Worm (Caenorhabditis elegans): ENCODE measurements around the gene arrd-7.

arrd-7 gene

ce11 chrII:12052136-12052535 lies 10.3 kb downstream of the arrd-7 start (continued):
- no peak for TF ChIP-seq F49E8.2 (tag; optimal IDR thresholded peaks at IDR 0.05; ENCODE audit: borderline replicate concordance)
- no peak for TF ChIP-seq mxl-2 (GFP tag; conservative IDR thresholded peaks at IDR 0.05)
- no peak for TF ChIP-seq madf-5 (GFP tag; IDR thresholded peaks at IDR 0.05)
- peak; percentile 27 for TF ChIP-seq mes-2 (tag; optimal IDR thresholded peaks at IDR 0.05; ENCODE audit: poor library complexity, severe bottlenecking)
- peak in 1 of 2 experiments; percentile 94 for TF ChIP-seq hif-1 (tag; optimal IDR thresholded peaks at IDR 0.05)
- TF ChIP-seq ztf-11 (tag; optimal IDR thresholded peaks at IDR 0.05): no peak
- no peak for TF ChIP-seq unc-62 (GFP tag; optimal IDR thresholded peaks at IDR 0.05 in 1 of 2)
- no peak for TF ChIP-seq unc-62 (tag; optimal IDR thresholded peaks at IDR 0.05)
- TF ChIP-seq tra-1 (GFP tag; IDR thresholded peaks at IDR 0.05): peak; percentile 41; the same call in 1 of the 2 replicates
- no peak for TF ChIP-seq attf-4 (tag; optimal IDR thresholded peaks at IDR 0.05)
- peak; percentile 97 for TF ChIP-seq aha-1 (tag)
- no peak for TF ChIP-seq zfp-3 (GFP tag; conservative IDR thresholded peaks at IDR 0.05)
- peak; percentile 66 for TF ChIP-seq dve-1 (tag; optimal IDR thresholded peaks at IDR 0.05; ENCODE audit: insufficient read depth)
- no peak for TF ChIP-seq gei-8 (GFP tag; optimal IDR thresholded peaks at IDR 0.05)
- TF ChIP-seq lir-3 (tag; optimal IDR thresholded peaks at IDR 0.05): no peak
- TF ChIP-seq ceh-62 (tag; optimal IDR thresholded peaks at IDR 0.05): no peak
- 0 out of 2 replicates have a peak, but pooled peaks have one; percentile 5 for TF ChIP-seq pha-4 (GFP tag; IDR thresholded peaks at IDR 0.05)
- TF ChIP-seq pha-4 (tag; optimal IDR thresholded peaks at IDR 0.05): no peak
- no peak for TF ChIP-seq snpc-4 (tag; optimal IDR thresholded peaks at IDR 0.05)

DNA sequence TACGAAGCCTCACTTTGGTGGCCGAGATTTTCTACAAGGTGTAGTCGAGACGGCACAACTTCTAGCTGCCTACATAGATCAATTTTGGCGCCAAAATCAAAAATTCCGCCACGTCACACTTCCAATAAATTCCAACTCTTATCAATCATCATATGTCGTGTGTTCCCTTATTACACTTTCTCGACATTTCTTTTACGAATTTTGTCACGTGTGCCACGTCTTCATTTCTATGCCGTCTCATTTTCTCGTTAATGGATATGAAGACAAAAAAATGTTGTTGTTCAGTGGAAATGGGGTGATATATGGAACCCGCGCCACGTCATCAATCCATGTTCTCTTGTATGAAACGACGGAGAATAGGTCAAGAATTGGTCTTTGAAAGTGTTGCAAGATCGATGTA lies 10.8 kb downstream of the arrd-7 start:
- TF ChIP-seq ceh-32 (tag; optimal IDR thresholded peaks at IDR 0.05; ENCODE audit: poor library complexity) (no peak), nhr-28 (tag; optimal IDR thresholded peaks at IDR 0.05) (peak; percentile 92), aha-1 (tag) (peak; percentile 92), nhr-77 (tag; optimal IDR thresholded peaks at IDR 0.05) (peak; percentile 4), hlh-11 (tag; optimal IDR thresholded peaks at IDR 0.05) (peak; percentile 64), dmd-6 (GFP tag; IDR thresholded peaks at IDR 0.05) (peak; percentile 40; the same call in 1 of the 2 replicates), mep-1 (tag; optimal IDR thresholded peaks at IDR 0.05) (peak; percentile 14), mdl-1 (tag; optimal IDR thresholded peaks at IDR 0.05) (peak in 1 of 2 experiments; percentile 78), lsy-2 (tag; optimal IDR thresholded peaks at IDR 0.05) (peak in 1 of 2 experiments; percentile 1), mdt-29 (GFP tag; IDR thresholded peaks at IDR 0.05) (peak; percentile 74; the same call in 1 of the 2 replicates), arid-1 (GFP tag; conservative IDR thresholded peaks at IDR 0.05) (no peak), tra-1 (GFP tag; IDR thresholded peaks at IDR 0.05) (0 out of 2 replicates have a peak, but pooled peaks have one; percentile 25), sdz-12 (GFP tag; optimal IDR thresholded peaks at IDR 0.05) (no peak), hlh-30 (tag; optimal IDR thresholded peaks at IDR 0.05; ENCODE audit: insufficient read depth) (peak; percentile 81), dve-1 (tag; optimal IDR thresholded peaks at IDR 0.05; ENCODE audit: insufficient read depth) (peak; percentile 36), madf-9 (GFP tag; conservative IDR thresholded peaks at IDR 0.05) (no peak), mxl-3 (GFP tag; optimal IDR thresholded peaks at IDR 0.05) (peak; percentile 28), snpc-1.2 (GFP tag; IDR thresholded peaks at IDR 0.05) (no peak), daf-16 (GFP tag; optimal IDR thresholded peaks at IDR 0.05) (no peak), daf-16 (tag; optimal IDR thresholded peaks at IDR 0.05) (no peak), unc-62 (GFP tag; optimal IDR thresholded peaks at IDR 0.05 in 1 of 2) (peak in 1 of 2 experiments; percentile 99), unc-62 (tag; optimal IDR thresholded peaks at IDR 0.05) (no peak), duxl-1 (tag; optimal IDR thresholded peaks at IDR 0.05; ENCODE audit: poor library complexity) (no peak), ceh-20 (GFP tag; IDR thresholded peaks at IDR 0.05) (no peak)

DNA sequence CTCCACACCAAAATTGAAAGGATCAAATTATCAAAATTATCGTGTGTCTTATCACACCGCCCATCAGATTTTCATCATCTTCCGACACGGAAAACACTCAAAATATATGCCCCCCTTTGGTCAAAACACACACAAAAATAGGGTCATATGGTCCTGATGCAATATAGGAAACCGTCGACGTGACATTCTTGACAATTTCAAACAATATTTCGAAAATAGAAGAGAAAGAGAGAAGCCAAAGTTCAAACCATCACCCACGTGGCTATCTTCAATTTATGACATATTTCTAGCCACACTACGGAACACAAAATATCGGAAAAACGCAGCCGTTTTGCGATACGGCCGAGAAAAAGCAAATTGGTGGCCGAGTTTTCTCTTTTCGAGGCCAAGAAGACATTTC lies 11.8 kb downstream of the arrd-7 start:
- TF ChIP-seq nhr-25 (tag; optimal IDR thresholded peaks at IDR 0.05; ENCODE audit: borderline replicate concordance, insufficient read depth) (peak; percentile 27), hlh-30 (tag; optimal IDR thresholded peaks at IDR 0.05; ENCODE audit: insufficient read depth) (peak; percentile 87), nhr-237 (tag; optimal IDR thresholded peaks at IDR 0.05) (no peak), duxl-1 (tag; optimal IDR thresholded peaks at IDR 0.05; ENCODE audit: poor library complexity) (no peak), hlh-11 (tag; optimal IDR thresholded peaks at IDR 0.05) (peak; percentile 57), dve-1 (tag; optimal IDR thresholded peaks at IDR 0.05; ENCODE audit: insufficient read depth) (peak; percentile 32), ZK337.2 (GFP tag; IDR thresholded peaks at IDR 0.05) (no peak), egl-27 (tag; optimal IDR thresholded peaks at IDR 0.05) (no peak), R02D3.7 (tag; optimal IDR thresholded peaks at IDR 0.05) (no peak), daf-16 (GFP tag; optimal IDR thresholded peaks at IDR 0.05) (no peak), daf-16 (tag; optimal IDR thresholded peaks at IDR 0.05) (peak; percentile 26), mdl-1 (tag; optimal IDR thresholded peaks at IDR 0.05) (peak in 1 of 2 experiments; percentile 84), lsy-2 (tag; optimal IDR thresholded peaks at IDR 0.05) (peak in 1 of 2 experiments; percentile 53), dmd-6 (GFP tag; IDR thresholded peaks at IDR 0.05) (peak; percentile 43), ztf-7 (tag; optimal IDR thresholded peaks at IDR 0.05) (peak; percentile 53), nhr-28 (tag; optimal IDR thresholded peaks at IDR 0.05) (peak; percentile 97), nhr-6 (tag; optimal IDR thresholded peaks at IDR 0.05) (peak; percentile 26), hif-1 (tag; optimal IDR thresholded peaks at IDR 0.05) (peak in 1 of 2 experiments; percentile 90)

Measured in whole organism, L4 larva.